Fruit fly (Drosophila melanogaster) whole organism, embryonic: ENCODE measurements around the gene srp.
A peak's percentile ranks its signal among the peaks of the same experiment; 100 is the strongest.

ENCODE experiments used
- CG11456 ChIP-seq: fragments of 200-800 bp; sonication (Bioruptor generic); IDR thresholded peaks from 3 replicates; pipeline ENCODE4 v1.3.6; 2022; ENCODE audit warnings: missing biosample characterization, missing genetic modification characterization
- CG15601 ChIP-seq: fragments of 200-800 bp; sonication (Bioruptor generic); optimal IDR thresholded peaks from 3 replicates; lab custom pipeline; 2019; ENCODE audit warnings: missing biosample characterization, mild to moderate bottlenecking, missing genetic modification characterization, moderate library complexity
- CG30403 ChIP-seq: fragments of 200-800 bp; sonication (Bioruptor generic); optimal IDR thresholded peaks from 3 replicates; lab custom pipeline; 2016; ENCODE audit warnings: missing biosample characterization, missing genetic modification characterization
- CG3065 ChIP-seq: fragments of 200-800 bp; sonication (Bioruptor generic); optimal IDR thresholded peaks from 2 replicates; lab custom pipeline; 2016; ENCODE audit warnings: missing biosample characterization, missing genetic modification characterization
- CG31388 ChIP-seq: fragments of 200-800 bp; sonication (Bioruptor generic); optimal IDR thresholded peaks from 2 replicates; lab custom pipeline; 2016; ENCODE audit warnings: missing biosample characterization, missing genetic modification characterization
- CG3163 ChIP-seq: fragments of 200-800 bp; sonication (Bioruptor generic); optimal IDR thresholded peaks from 3 replicates; lab custom pipeline; 2016; ENCODE audit warnings: missing biosample characterization, missing genetic modification characterization
- CG33213 ChIP-seq: fragments of 200-800 bp; sonication (Bioruptor generic); optimal IDR thresholded peaks from 3 replicates; lab custom pipeline; 2016; ENCODE audit warnings: missing biosample characterization, missing genetic modification characterization
- CG3995 ChIP-seq: fragments of 200-800 bp; sonication (Bioruptor generic); optimal IDR thresholded peaks from 3 replicates; lab custom pipeline; 2016; ENCODE audit warnings: missing biosample characterization, missing genetic modification characterization
- CG4854 ChIP-seq: fragments of 200-800 bp; sonication (Bioruptor generic); optimal IDR thresholded peaks from 2 replicates; lab custom pipeline; 2016; ENCODE audit warnings: missing biosample characterization, missing genetic modification characterization, inconsistent platforms
- CG7372 ChIP-seq: fragments of 200-800 bp; sonication (Bioruptor generic); IDR thresholded peaks from 2 replicates; pipeline ENCODE4 v1.3.6; 2022; ENCODE audit warnings: missing biosample characterization, missing genetic modification characterization
- CG8290 ChIP-seq, 3 experiments: fragments of 200-800 bp; sonication (Bioruptor generic); optimal IDR thresholded peaks; 2 replicates each; lab custom pipeline; 2016 to 2019; ENCODE audit warnings: missing biosample characterization in 3 of 3, missing genetic modification characterization in 3 of 3, mild to moderate bottlenecking in 2 of 3, moderate library complexity in 1 of 3
- CG9932 ChIP-seq: fragments of 200-800 bp; sonication (Bioruptor generic); IDR thresholded peaks from 2 replicates; pipeline ENCODE4 v1.3.6; 2022; ENCODE audit warnings: missing biosample characterization, missing genetic modification characterization
- CrebB ChIP-seq: fragments of 200-800 bp; sonication (Bioruptor generic); optimal IDR thresholded peaks from 3 replicates; lab custom pipeline; 2018; ENCODE audit warnings: missing biosample characterization, mild to moderate bottlenecking, missing genetic modification characterization
- Dip3 ChIP-seq: fragments of 200-800 bp; sonication (Bioruptor generic); optimal IDR thresholded peaks from 3 replicates; lab custom pipeline; 2016; ENCODE audit warnings: missing biosample characterization, missing genetic modification characterization
- Doc2 ChIP-seq: fragments of 200-800 bp; sonication (Bioruptor generic); IDR thresholded peaks from 2 replicates; pipeline ENCODE4 v1.3.6; 2022; ENCODE audit warnings: missing biosample characterization, missing genetic modification characterization
- Jarid2 ChIP-seq: fragments of 200-800 bp; sonication (Bioruptor generic); optimal IDR thresholded peaks from 3 replicates; lab custom pipeline; 2017; ENCODE audit warnings: mild to moderate bottlenecking, missing biosample characterization, missing genetic modification reagents, missing genetic modification characterization
- Mes4 ChIP-seq: fragments of 200-800 bp; sonication (Bioruptor generic); optimal IDR thresholded peaks from 2 replicates; lab custom pipeline; 2016; ENCODE audit warnings: missing biosample characterization, missing genetic modification characterization
- NC2β ChIP-seq: fragments of 200-800 bp; sonication (Bioruptor generic); optimal IDR thresholded peaks from 2 replicates; lab custom pipeline; 2016; ENCODE audit warnings: missing biosample characterization, missing genetic modification characterization
- Oaz ChIP-seq: fragments of 200-800 bp; sonication (Bioruptor generic); IDR thresholded peaks from 2 replicates; pipeline ENCODE4 v1.3.6; 2022; ENCODE audit warnings: missing biosample characterization, missing genetic modification characterization
- Optix ChIP-seq: fragments of 200-800 bp; sonication (Bioruptor generic); IDR thresholded peaks from 3 replicates; pipeline ENCODE4 v1.3.6; 2022; ENCODE audit warnings: missing biosample characterization, missing genetic modification characterization
- Six4 ChIP-seq: fragments of 200-800 bp; sonication (Bioruptor generic); optimal IDR thresholded peaks from 2 replicates; lab custom pipeline; 2016; ENCODE audit warnings: missing biosample characterization, missing genetic modification characterization
- Xrp1 ChIP-seq: fragments of 200-800 bp; sonication (Bioruptor generic); IDR thresholded peaks from 2 replicates; pipeline ENCODE4 v1.3.6; 2022; ENCODE audit warnings: missing biosample characterization, missing genetic modification characterization
- aop ChIP-seq: fragments of 200-800 bp; sonication (Bioruptor generic); IDR thresholded peaks from 2 replicates; pipeline ENCODE4 v1.3.6; 2022; ENCODE audit warnings: missing biosample characterization, missing genetic modification characterization
- bsh ChIP-seq, 2 experiments: fragments of 200-800 bp; sonication (Bioruptor generic); optimal IDR thresholded peaks; 2 replicates each; lab custom pipeline; 2017 to 2018; ENCODE audit warnings: mild to moderate bottlenecking in 2 of 2, missing biosample characterization in 2 of 2, missing genetic modification characterization in 2 of 2, moderate library complexity in 1 of 2
- caup ChIP-seq: fragments of 200-800 bp; sonication (Bioruptor generic); optimal IDR thresholded peaks from 3 replicates; lab custom pipeline; 2017; ENCODE audit warnings: missing biosample characterization, mild to moderate bottlenecking, missing genetic modification characterization, moderate library complexity; ENCODE audit not compliant: severe bottlenecking
- chm ChIP-seq: fragments of 200-800 bp; sonication (Bioruptor generic); IDR thresholded peaks from 2 replicates; pipeline ENCODE4 v1.3.6; 2022; ENCODE audit warnings: missing biosample characterization, missing genetic modification characterization
- corto ChIP-seq: fragments of 200-800 bp; sonication (Bioruptor generic); optimal IDR thresholded peaks from 2 replicates; lab custom pipeline; 2016; ENCODE audit warnings: missing biosample characterization, mild to moderate bottlenecking, missing genetic modification characterization, moderate library complexity
- crc ChIP-seq: fragments of 200-800 bp; sonication (Bioruptor generic); optimal IDR thresholded peaks from 2 replicates; lab custom pipeline; 2016; ENCODE audit warnings: missing biosample characterization, missing genetic modification characterization
- croc ChIP-seq: fragments of 200-800 bp; sonication (Bioruptor generic); conservative IDR thresholded peaks from 3 replicates; pipeline ENCODE4 v1.3.6; 2022; ENCODE audit warnings: missing biosample characterization, missing genetic modification characterization
- dmrt99B ChIP-seq: fragments of 200-800 bp; sonication (Bioruptor generic); optimal IDR thresholded peaks from 2 replicates; lab custom pipeline; 2018; ENCODE audit warnings: missing biosample characterization, mild to moderate bottlenecking, missing genetic modification characterization, moderate library complexity
- dpn ChIP-seq, 2 experiments: fragments of 200-800 bp; sonication (Bioruptor generic); optimal IDR thresholded peaks; 3 replicates each; lab custom pipeline; 2016; ENCODE audit warnings: missing biosample characterization in 2 of 2, missing genetic modification characterization in 2 of 2
- fd3F ChIP-seq: fragments of 200-800 bp; sonication (Bioruptor generic); optimal IDR thresholded peaks from 2 replicates; lab custom pipeline; 2018; ENCODE audit warnings: missing biosample characterization, mild to moderate bottlenecking, missing genetic modification characterization, moderate library complexity
- gro ChIP-seq: fragments of 200-800 bp; sonication (Bioruptor generic); optimal IDR thresholded peaks from 2 replicates; lab custom pipeline; 2016; ENCODE audit warnings: missing biosample characterization, missing genetic modification characterization
- gt ChIP-seq: fragments of 200-800 bp; sonication (Bioruptor generic); IDR thresholded peaks from 2 replicates; pipeline ENCODE4 v1.3.6; 2022; ENCODE audit warnings: missing biosample characterization, missing genetic modification characterization
- hkb ChIP-seq, 2 experiments: fragments of 200-800 bp in 1 of 2; fragments of >200 bp in 1 of 2; sonication (Bioruptor generic) in 1 of 2; IDR thresholded peaks in 1 of 2; optimal IDR thresholded peaks in 1 of 2; 2 replicates each; pipeline versions ENCODE4 v1.3.6 to Lab custom; 2017 to 2022; ENCODE audit warnings: missing biosample characterization in 1 of 2, missing genetic modification characterization in 1 of 2
- kah ChIP-seq: fragments of 200-800 bp; sonication (Bioruptor generic); optimal IDR thresholded peaks from 2 replicates; lab custom pipeline; 2018; ENCODE audit warnings: missing biosample characterization, mild to moderate bottlenecking, missing genetic modification characterization
- ken ChIP-seq: fragments of 200-800 bp; sonication (Bioruptor generic); IDR thresholded peaks from 3 replicates; pipeline ENCODE4 v1.3.6; 2022; ENCODE audit warnings: missing biosample characterization, missing genetic modification characterization
- lmd ChIP-seq: fragments of 200-800 bp; sonication (Bioruptor generic); IDR thresholded peaks from 2 replicates; pipeline ENCODE4 v1.3.6; 2022; ENCODE audit warnings: missing biosample characterization, missing genetic modification characterization
- oc ChIP-seq: fragments of 200-800 bp; sonication (Bioruptor generic); optimal IDR thresholded peaks from 2 replicates; lab custom pipeline; 2018; ENCODE audit warnings: missing biosample characterization, mild to moderate bottlenecking, missing genetic modification characterization, moderate library complexity
- phol ChIP-seq: fragments of 200-800 bp; sonication (Bioruptor generic); optimal IDR thresholded peaks from 3 replicates; lab custom pipeline; 2018; ENCODE audit warnings: missing biosample characterization, mild to moderate bottlenecking, missing genetic modification characterization, moderate library complexity
- pzg ChIP-seq: fragments of 200-800 bp; sonication (Bioruptor generic); optimal IDR thresholded peaks from 3 replicates; lab custom pipeline; 2018; ENCODE audit warnings: missing biosample characterization, mild to moderate bottlenecking, missing genetic modification characterization, moderate library complexity
- run ChIP-seq: fragments of 200-800 bp; sonication (Bioruptor generic); optimal IDR thresholded peaks from 3 replicates; lab custom pipeline; 2018; ENCODE audit warnings: missing biosample characterization, mild to moderate bottlenecking, missing genetic modification characterization
- sob ChIP-seq: fragments of 200-800 bp; sonication (Bioruptor generic); IDR thresholded peaks from 2 replicates; pipeline ENCODE4 v1.3.6; 2022; ENCODE audit warnings: missing biosample characterization, missing genetic modification characterization
- tna ChIP-seq: fragments of 200-800 bp; sonication (Bioruptor generic); IDR thresholded peaks from 2 replicates; pipeline ENCODE4 v1.3.6; 2022; ENCODE audit warnings: missing biosample characterization, missing genetic modification characterization; ENCODE audit not compliant: partially characterized antibody
- tup ChIP-seq: fragments of 200-800 bp; sonication (Bioruptor generic); optimal IDR thresholded peaks from 2 replicates; lab custom pipeline; 2016; ENCODE audit warnings: missing biosample characterization, mild to moderate bottlenecking, missing genetic modification characterization, moderate library complexity
- tx ChIP-seq: fragments of 200-800 bp; sonication (Bioruptor generic); optimal IDR thresholded peaks from 2 replicates; lab custom pipeline; 2016; ENCODE audit warnings: missing biosample characterization, missing genetic modification characterization
- z ChIP-seq: fragments of 200-800 bp; sonication (Bioruptor generic); IDR thresholded peaks from 3 replicates; pipeline ENCODE4 v1.3.6; 2022; ENCODE audit warnings: missing biosample characterization, missing genetic modification characterization

Gene srp

DNA sequence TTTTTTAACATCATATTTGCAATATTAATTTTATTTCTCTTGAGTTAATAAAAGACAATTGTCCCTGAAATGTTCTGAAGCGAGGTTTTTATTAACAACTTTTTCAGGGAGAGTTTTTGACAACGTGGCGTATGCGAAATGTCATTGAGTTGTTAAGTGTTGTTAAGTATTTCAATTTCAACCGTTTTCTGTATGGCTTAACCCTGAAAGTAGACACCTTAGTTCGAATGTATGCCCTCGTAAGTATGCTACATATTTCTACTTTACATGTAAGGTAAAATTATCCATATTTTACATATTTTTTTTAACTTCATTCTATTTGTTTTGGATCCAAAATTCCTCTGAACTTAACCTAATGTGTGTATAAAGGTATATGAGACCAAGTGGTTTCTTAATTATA lies 18.1 kb downstream of the srp start (continued):
- TF ChIP-seq CG3995 (GFP tag; lab: Kevin White, UChicago) (no peak), gt (GFP tag; lab: Robert Waterston, UW) (no peak), CG9932 (no peak), Dip3 (GFP tag; lab: Kevin White, UChicago) (no peak), Six4 (no peak), croc (GFP tag; lab: Robert Waterston, UW) (no peak), fd3F (GFP tag; lab: Kevin White, UChicago) (no peak), kah (no peak), Jarid2 (GFP tag; lab: Kevin White, UChicago) (no peak), crc (GFP tag; lab: Kevin White, UChicago) (no peak), sob (GFP tag; lab: Robert Waterston, UW) (peak; percentile 62), lmd (GFP tag; lab: Robert Waterston, UW) (no peak), CG8290 (GFP tag; optimal IDR thresholded peaks at IDR 0.05; lab: Kevin White, UChicago) (peak; percentile 84), CG8290 (tag; optimal IDR thresholded peaks at IDR 0.05; lab: Kevin White, UChicago) (peak in 1 of 2 experiments; percentile 17), NC2β (no peak), corto (no peak), dpn (GFP tag; optimal IDR thresholded peaks at IDR 0.05; lab: Kevin White, UChicago) (peak; percentile 13 to 14), caup (GFP tag; lab: Kevin White, UChicago) (no peak), CG7372 (GFP tag; lab: Robert Waterston, UW) (peak; percentile 92), CG4854 (no peak), phol (peak; percentile 6), gro (GFP tag; lab: Kevin White, UChicago) (no peak), Mes4 (GFP tag; lab: Kevin White, UChicago) (no peak), tup (GFP tag; lab: Kevin White, UChicago) (no peak), CG11456 (GFP tag; lab: Robert Waterston, UW) (no peak), bsh (GFP tag; optimal IDR thresholded peaks at IDR 0.05; lab: Kevin White, UChicago) (peak in 1 of 2 experiments; percentile 6), CG30403 (GFP tag; lab: Kevin White, UChicago) (no peak), run (tag; lab: Kevin White, UChicago) (no peak), Xrp1 (GFP tag; lab: Robert Waterston, UW) (peak; percentile 67), CG15601 (tag; lab: Kevin White, UChicago) (peak; percentile 72), oc (tag; lab: Kevin White, UChicago) (no peak), CG31388 (GFP tag; lab: Kevin White, UChicago) (no peak), CG33213 (GFP tag; lab: Kevin White, UChicago) (peak; percentile 36), ken (GFP tag; lab: Robert Waterston, UW) (no peak), hkb (optimal IDR thresholded peaks at IDR 0.05; lab: Kevin White, UChicago) (no peak), hkb (GFP tag; IDR thresholded peaks at IDR 0.05; lab: Robert Waterston, UW) (no peak), CG3065 (GFP tag; lab: Kevin White, UChicago) (no peak), CG3163 (no peak), Optix (GFP tag; lab: Robert Waterston, UW) (no peak), z (GFP tag; lab: Robert Waterston, UW) (no peak), aop (GFP tag; lab: Robert Waterston, UW) (no peak), tx (GFP tag; lab: Kevin White, UChicago) (no peak), tna (no peak), pzg (GFP tag; lab: Kevin White, UChicago) (no peak), CrebB (no peak), dmrt99B (no peak), Oaz (GFP tag; lab: Robert Waterston, UW) (no peak), Doc2 (GFP tag; lab: Robert Waterston, UW) (no peak), chm (GFP tag; lab: Robert Waterston, UW) (no peak)
